Worm (Caenorhabditis elegans): ENCODE data around the gene C39H7.4.

DNA sequence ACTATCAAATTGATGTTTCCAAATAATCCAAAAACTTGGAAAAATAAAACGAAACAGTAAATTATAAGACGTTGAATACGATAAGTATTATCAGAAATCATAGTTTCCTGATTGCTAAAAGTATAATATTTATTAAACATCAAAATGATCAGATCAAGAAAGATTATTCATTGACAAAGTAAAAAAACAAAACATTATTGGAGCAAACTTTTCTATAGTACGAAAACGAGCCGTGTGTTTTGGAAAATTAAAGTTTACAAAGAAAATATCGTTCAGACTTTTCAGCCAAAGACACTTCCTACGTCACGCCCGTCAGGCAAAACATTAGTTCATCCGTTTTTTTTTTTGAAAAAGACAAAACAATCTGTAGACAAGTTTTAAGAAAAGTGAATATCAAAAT lies 9.3 kb upstream of the C39H7.4 start, which contains the start of gene srsx-15:
- TF ChIP-seq ceh-9 (tag; optimal IDR thresholded peaks at IDR 0.05) (no peak), nhr-11 (tag; optimal IDR thresholded peaks at IDR 0.05) (no peak), tbx-2 (tag; optimal IDR thresholded peaks at IDR 0.05) (no peak), pag-3 (tag; optimal IDR thresholded peaks at IDR 0.05; ENCODE audit: borderline replicate concordance) (no peak), ceh-24 (tag; optimal IDR thresholded peaks at IDR 0.05) (no peak), ceh-34 (tag; optimal IDR thresholded peaks at IDR 0.05) (no peak), ama-1 (optimal IDR thresholded peaks at IDR 0.05) (no peak), unc-55 (GFP tag; optimal IDR thresholded peaks at IDR 0.05) (no peak), hlh-30 (tag; optimal IDR thresholded peaks at IDR 0.05; ENCODE audit: insufficient read depth) (no peak)
